Fruit fly (Drosophila melanogaster): Measurements from ENCODE around the gene amn.

DNA sequence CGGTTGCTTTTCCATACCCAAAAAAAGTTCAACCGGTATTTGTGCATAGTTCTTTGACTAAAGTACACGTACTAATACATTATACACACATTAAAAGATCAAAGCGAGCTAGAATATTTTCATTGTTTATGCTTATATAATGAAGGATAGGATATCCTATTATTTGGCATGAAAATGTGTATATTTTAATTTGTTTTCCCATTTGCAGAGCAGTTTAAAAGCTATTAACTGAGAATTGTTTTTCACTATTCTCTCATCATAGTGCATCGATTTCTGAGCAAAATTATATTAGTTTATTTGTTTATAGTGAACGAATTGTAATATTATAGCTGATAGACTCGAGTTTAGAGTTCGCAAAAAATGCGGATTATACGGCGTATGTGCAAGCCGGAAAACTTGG is 3.3 kb downstream of the amn start:
- TF ChIP-seq woc (GFP tag; optimal IDR thresholded peaks at IDR 0.05) (no peak), Abd-B (GFP tag; optimal IDR thresholded peaks at IDR 0.05) (no peak), usp (GFP tag; optimal IDR thresholded peaks at IDR 0.05) (no peak), OdsH (GFP tag; optimal IDR thresholded peaks at IDR 0.05) (no peak), GATAd (GFP tag; optimal IDR thresholded peaks at IDR 0.05) (no peak), Sp1 (GFP tag; optimal IDR thresholded peaks at IDR 0.05) (no peak), dl (GFP tag; optimal IDR thresholded peaks at IDR 0.05; ENCODE audit: insufficient read depth in 1 of 2, partially characterized antibody in 2 of 2) (no peak), h (GFP tag; optimal IDR thresholded peaks at IDR 0.05) (no peak), CG9705 (GFP tag; optimal IDR thresholded peaks at IDR 0.05) (no peak), Rel (GFP tag; optimal IDR thresholded peaks at IDR 0.05) (no peak), Rel (tag; optimal IDR thresholded peaks at IDR 0.05) (no peak), psq (GFP tag; optimal IDR thresholded peaks at IDR 0.05) (no peak)
